Worm (Caenorhabditis elegans) whole organism, L1 larva: ENCODE measurements around the gene F14D7.8.

Experiments
- ceh-8 ChIP-seq: fragments of 200-800 bp; sonication (Bioruptor generic); optimal IDR thresholded peaks from 2 replicates; lab custom pipeline; 2018; ENCODE audit warnings: mild to moderate bottlenecking, missing genetic modification characterization, moderate library complexity, missing compliant biosample characterization
- egl-27 ChIP-seq, 2 experiments: fragments of 150-350 bp in 1 of 2; sonication (generic microtip); optimal IDR thresholded peaks; 3 replicates each; lab custom pipeline; 2017 to 2018; ENCODE audit warnings: missing biosample characterization in 2 of 2, missing genetic modification characterization in 2 of 2, missing genetic modification reagents in 2 of 2
- fkh-10 ChIP-seq: sonication (generic microtip); optimal IDR thresholded peaks from 2 replicates; lab custom pipeline; 2017; ENCODE audit warnings: missing biosample characterization, missing genetic modification reagents, missing genetic modification characterization
- skn-1 ChIP-seq: fragments of 150-350 bp; optimal IDR thresholded peaks from 2 replicates; lab custom pipeline; 2014; ENCODE audit warnings: missing biosample characterization, missing genetic modification characterization
- sox-4 ChIP-seq: sonication (generic microtip); optimal IDR thresholded peaks from 2 replicates; lab custom pipeline; 2016; ENCODE audit warnings: missing genetic modification characterization, missing compliant biosample characterization

ce11 chrV:14290636-14291035 lies 22.0 kb downstream of the F14D7.8 start, which contains the start of gene F14D7.18:
- no peak for TF ChIP-seq sox-4 (tag; lab: Kevin White, UChicago)
- TF ChIP-seq ceh-8 (GFP tag; lab: Kevin White, UChicago): no peak
- TF ChIP-seq egl-27 (tag; optimal IDR thresholded peaks at IDR 0.05; lab: Kevin White, UChicago): no peak
- TF ChIP-seq skn-1 (tag; lab: Kevin White, UChicago): no peak
- TF ChIP-seq fkh-10 (GFP tag; lab: Kevin White, UChicago): no peak
